Worm (Caenorhabditis elegans) whole organism, L3 larva: ENCODE data around the gene sre-48.

ENCODE experiments used
- ama-1 ChIP-seq: fragments of 150-350 bp; optimal IDR thresholded peaks from 2 replicates; lab custom pipeline; 2018
- nhr-23 ChIP-seq: fragments of 150-350 bp; optimal IDR thresholded peaks from 2 replicates; lab custom pipeline; 2014; ENCODE audit warnings: missing biosample characterization, missing genetic modification reagents, missing genetic modification characterization
- nhr-25 ChIP-seq: sonication (generic microtip); optimal IDR thresholded peaks from 2 replicates; lab custom pipeline; 2017; ENCODE audit warnings: missing biosample characterization, missing genetic modification characterization

DNA sequence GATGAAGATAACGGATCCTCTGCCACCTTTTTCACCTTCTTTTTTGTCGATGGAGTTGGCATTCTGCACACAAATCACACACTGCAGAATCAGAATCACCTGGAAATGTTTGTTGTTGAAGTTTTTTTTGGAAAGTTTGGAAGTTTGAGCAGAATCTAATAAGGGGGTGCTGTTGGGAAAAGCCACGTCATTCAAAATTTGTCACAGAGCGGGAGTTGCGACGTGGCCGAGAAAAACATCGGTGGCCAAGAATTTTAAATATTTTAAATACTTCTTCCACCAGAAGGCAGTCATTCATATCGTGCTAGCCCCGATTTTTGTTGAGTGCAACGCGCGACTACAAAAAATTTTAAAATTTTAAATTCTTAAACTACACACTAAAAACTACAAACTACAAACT is 17.4 kb downstream of the sre-48 start, which contains the start of gene rpi-1:
- no peak for TF ChIP-seq nhr-25
- no peak for TF ChIP-seq ama-1 (lab: Kevin White, UChicago)
- no peak for TF ChIP-seq nhr-23 (tag; lab: Kevin White, UChicago)
